Worm (Caenorhabditis elegans) whole organism, L3 larva: ENCODE results near the gene C27B7.2.

Experiments used
- egl-27 ChIP-seq: sonication (generic microtip); optimal IDR thresholded peaks from 4 replicates; lab custom pipeline; 2017; ENCODE audit warnings: missing biosample characterization, missing genetic modification reagents, missing genetic modification characterization
- elt-2 ChIP-seq: sonication (generic microtip); optimal IDR thresholded peaks from 2 replicates; lab custom pipeline; 2016; ENCODE audit warnings: missing genetic modification reagents, mild to moderate bottlenecking, missing genetic modification characterization, missing compliant biosample characterization
- eor-1 ChIP-seq, 2 experiments: fragments of 150-350 bp; optimal IDR thresholded peaks; 2 replicates each; lab custom pipeline; 2014 to 2018; ENCODE audit warnings: missing biosample characterization in 2 of 2, missing genetic modification characterization in 2 of 2
- fos-1 ChIP-seq: fragments of 150-350 bp; optimal IDR thresholded peaks from 2 replicates; lab custom pipeline; 2014; ENCODE audit warnings: missing biosample characterization, missing genetic modification characterization
- hmg-11 ChIP-seq: sonication (generic microtip); optimal IDR thresholded peaks from 2 replicates; lab custom pipeline; 2016; ENCODE audit warnings: missing genetic modification characterization, missing compliant biosample characterization
- nfya-1 ChIP-seq: sonication (generic microtip); optimal IDR thresholded peaks from 2 replicates; lab custom pipeline; 2017; ENCODE audit warnings: missing genetic modification characterization, mild to moderate bottlenecking, missing compliant biosample characterization, antibody characterized with exemption, moderate library complexity; ENCODE audit not compliant: insufficient read depth
- nhr-12 ChIP-seq: fragments of 150-350 bp; optimal IDR thresholded peaks from 2 replicates; lab custom pipeline; 2014; ENCODE audit warnings: missing biosample characterization, missing genetic modification characterization
- nhr-237 ChIP-seq: fragments of 150-350 bp; optimal IDR thresholded peaks from 2 replicates; lab custom pipeline; 2014; ENCODE audit warnings: missing biosample characterization, missing genetic modification characterization
- nhr-76 ChIP-seq: fragments of 150-350 bp; sonication (generic microtip); optimal IDR thresholded peaks from 5 replicates; lab custom pipeline; 2014; ENCODE audit warnings: missing biosample characterization, missing genetic modification characterization
- nhr-77 ChIP-seq: fragments of 150-350 bp; optimal IDR thresholded peaks from 2 replicates; lab custom pipeline; 2014; ENCODE audit warnings: missing biosample characterization, missing genetic modification characterization
- tbx-2 ChIP-seq: sonication (generic microtip); optimal IDR thresholded peaks from 2 replicates; lab custom pipeline; 2016; ENCODE audit warnings: mild to moderate bottlenecking, missing genetic modification characterization, missing compliant biosample characterization
- unc-39 ChIP-seq: sonication (generic microtip); optimal IDR thresholded peaks from 4 replicates; lab custom pipeline; 2017; ENCODE audit warnings: missing biosample characterization, missing genetic modification characterization
- unc-62 ChIP-seq: fragments of 150-350 bp; sonication (generic microtip); optimal IDR thresholded peaks from 4 replicates; lab custom pipeline; 2014; ENCODE audit warnings: missing biosample characterization, missing genetic modification reagents, missing genetic modification characterization

DNA sequence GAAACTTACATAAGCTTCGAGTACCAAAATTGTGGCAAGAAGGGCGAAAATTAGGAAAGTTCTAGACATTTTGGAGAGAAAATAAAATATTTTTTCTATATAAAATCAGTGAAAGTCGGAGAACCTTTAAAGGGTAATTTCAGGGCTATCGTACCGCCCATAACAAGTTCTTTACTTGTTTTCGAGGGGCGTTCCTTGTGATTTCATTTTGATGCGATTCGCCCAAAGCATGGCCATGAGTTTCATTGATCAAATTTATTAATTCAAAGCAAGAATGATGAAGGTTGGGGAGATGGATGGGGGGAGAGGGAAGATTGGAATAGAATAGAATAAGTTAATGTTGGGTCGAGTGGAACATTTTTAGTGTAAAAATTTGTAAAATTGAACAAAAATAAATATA is 23.4 kb downstream of the C27B7.2 start, which contains the start of gene C27B7.9:
- TF ChIP-seq nfya-1 (tag; lab: Kevin White, UChicago) (no peak), unc-62 (no peak), eor-1 (tag; optimal IDR thresholded peaks at IDR 0.05; lab: Kevin White, UChicago) (no peak), egl-27 (tag; lab: Kevin White, UChicago) (no peak), tbx-2 (tag; lab: Kevin White, UChicago) (no peak), hmg-11 (no peak), unc-39 (no peak), fos-1 (tag; lab: Kevin White, UChicago) (no peak), elt-2 (tag; lab: Kevin White, UChicago) (no peak), nhr-77 (no peak), nhr-237 (tag; lab: Kevin White, UChicago) (no peak), nhr-76 (tag; lab: Kevin White, UChicago) (no peak), nhr-12 (no peak)
